Worm (Caenorhabditis elegans) whole organism, midembryonic: ENCODE data around the gene C07G3.8.
A peak's percentile ranks its signal among the peaks of the same experiment; 100 is the strongest.
"Not testable (repeated sequence)": the region's sequence is repeated elsewhere in the genome, so short reads cannot be mapped to it uniquely, and the experiment has no call there.

Experiments used
- T22C8.4 ChIP-seq: fragments of 200-800 bp; sonication (Bioruptor generic); IDR thresholded peaks from 2 replicates; pipeline ENCODE4 v1.3.6; 2022; ENCODE audit warnings: missing genetic modification characterization, missing compliant biosample characterization
- cog-1 ChIP-seq: sonication (generic microtip); optimal IDR thresholded peaks from 2 replicates; lab custom pipeline; 2016; ENCODE audit warnings: missing genetic modification characterization, missing compliant biosample characterization
- flt-1 ChIP-seq: fragments of 200-800 bp; sonication (Bioruptor generic); IDR thresholded peaks from 2 replicates; pipeline ENCODE4 v1.3.6; 2022; ENCODE audit warnings: missing genetic modification characterization, missing compliant biosample characterization
- klf-2 ChIP-seq: fragments of 200-800 bp; sonication (Bioruptor generic); conservative IDR thresholded peaks from 2 replicates; pipeline ENCODE4 v1.3.6; 2022; ENCODE audit warnings: missing genetic modification reagents, missing genetic modification characterization, missing compliant biosample characterization
- med-1 ChIP-seq: sonication (generic microtip); optimal IDR thresholded peaks from 2 replicates; lab custom pipeline; 2017; ENCODE audit warnings: missing genetic modification characterization, mild to moderate bottlenecking, missing compliant biosample characterization, antibody characterized with exemption, missing genetic modification reagents; ENCODE audit not compliant: insufficient read depth
- ref-1 ChIP-seq: fragments of 200-800 bp; sonication (Bioruptor generic); conservative IDR thresholded peaks from 2 replicates; pipeline ENCODE4 v1.3.6; 2022; ENCODE audit warnings: missing genetic modification reagents, missing genetic modification characterization, missing compliant biosample characterization
- tab-1 ChIP-seq: fragments of 200-800 bp; sonication (Bioruptor generic); IDR thresholded peaks from 2 replicates; pipeline ENCODE4 v1.3.6; 2022; ENCODE audit warnings: missing genetic modification characterization, missing compliant biosample characterization
- ztf-23 ChIP-seq: fragments of 200-800 bp; sonication (Bioruptor generic); IDR thresholded peaks from 2 replicates; pipeline ENCODE4 v1.3.6; 2022; ENCODE audit warnings: missing genetic modification reagents, missing genetic modification characterization, missing compliant biosample characterization
- ztf-29 ChIP-seq: fragments of 200-800 bp; sonication (Bioruptor generic); IDR thresholded peaks from 2 replicates; pipeline ENCODE4 v1.3.6; 2022; ENCODE audit warnings: missing genetic modification reagents, missing genetic modification characterization, missing compliant biosample characterization

Gene C07G3.8

ce11 chrV:3524970-3525369, 23.0 kb upstream of the C07G3.8 start, which contains the start of gene T24A6.7:
TSS of gene T24A6.7 (plus strand) at chrV:3525270.
- no peak for TF ChIP-seq flt-1 (GFP tag; lab: Robert Waterston, UW)
- TF ChIP-seq ztf-29 (GFP tag; lab: Robert Waterston, UW) = no peak
- TF ChIP-seq ztf-23 (GFP tag; lab: Robert Waterston, UW) = no peak
- TF ChIP-seq T22C8.4 = no peak
- no peak for TF ChIP-seq ref-1 (GFP tag; lab: Robert Waterston, UW)
- TF ChIP-seq klf-2 (GFP tag; lab: Robert Waterston, UW) = no peak
- no peak for TF ChIP-seq tab-1 (GFP tag; lab: Robert Waterston, UW)
- TF ChIP-seq med-1 (GFP tag; lab: Kevin White, UChicago) = no peak
- no peak for TF ChIP-seq cog-1 (tag; lab: Kevin White, UChicago)

- no peak for TF ChIP-seq klf-2 (GFP tag; lab: Robert Waterston, UW)
- TF ChIP-seq T22C8.4 = no peak
- TF ChIP-seq ztf-23 (GFP tag; lab: Robert Waterston, UW) = no peak
- TF ChIP-seq ztf-29 (GFP tag; lab: Robert Waterston, UW) = no peak
- TF ChIP-seq tab-1 (GFP tag; lab: Robert Waterston, UW) = no peak
- no peak for TF ChIP-seq med-1 (GFP tag; lab: Kevin White, UChicago)
These were observed 21.3 kb upstream of the C07G3.8 start, which contains the start of gene irg-1 for ce11 chrV:3523262-3523661. TSS of gene irg-1 (plus strand) at chrV:3523587.

ce11 chrV:3520412-3520811, 18.5 kb upstream of the C07G3.8 start:
- TF ChIP-seq flt-1 (GFP tag; lab: Robert Waterston, UW) = peak; percentile 65; the same call in 1 of the 2 replicates

ce11 chrV:3517889-3518288, 16.0 kb upstream of the C07G3.8 start, which contains the start of gene str-227:
TSS of gene str-227 (plus strand) at chrV:3518189.
- TF ChIP-seq klf-2 (GFP tag; lab: Robert Waterston, UW) (no peak), flt-1 (GFP tag; lab: Robert Waterston, UW) (no peak), ztf-29 (GFP tag; lab: Robert Waterston, UW) (no peak), ref-1 (GFP tag; lab: Robert Waterston, UW) (no peak), med-1 (GFP tag; lab: Kevin White, UChicago) (no peak)

- TF ChIP-seq ztf-29 (GFP tag; lab: Robert Waterston, UW) = no peak
- TF ChIP-seq med-1 (GFP tag; lab: Kevin White, UChicago) = no peak
- TF ChIP-seq flt-1 (GFP tag; lab: Robert Waterston, UW) = no peak
- no peak for TF ChIP-seq T22C8.4
- TF ChIP-seq ref-1 (GFP tag; lab: Robert Waterston, UW) = no peak
- no peak for TF ChIP-seq ztf-23 (GFP tag; lab: Robert Waterston, UW)
- no peak for TF ChIP-seq tab-1 (GFP tag; lab: Robert Waterston, UW)
- no peak for TF ChIP-seq klf-2 (GFP tag; lab: Robert Waterston, UW)
- no peak for TF ChIP-seq cog-1 (tag; lab: Kevin White, UChicago)
These were observed 10.4 kb upstream of the C07G3.8 start, which contains the start of gene str-226 for ce11 chrV:3512381-3512780. TSS of gene str-226 (plus strand) at chrV:3512681.

- TF ChIP-seq tab-1 (GFP tag; lab: Robert Waterston, UW) = no peak
- no peak for TF ChIP-seq ztf-29 (GFP tag; lab: Robert Waterston, UW)
- TF ChIP-seq klf-2 (GFP tag; lab: Robert Waterston, UW) = no peak
- TF ChIP-seq ref-1 (GFP tag; lab: Robert Waterston, UW) = no peak
- TF ChIP-seq med-1 (GFP tag; lab: Kevin White, UChicago) = no peak
- no peak for TF ChIP-seq flt-1 (GFP tag; lab: Robert Waterston, UW)
- TF ChIP-seq cog-1 (tag; lab: Kevin White, UChicago) = no peak
- TF ChIP-seq T22C8.4 = no peak
- no peak for TF ChIP-seq ztf-23 (GFP tag; lab: Robert Waterston, UW)
These were observed 7.9 kb upstream of the C07G3.8 start, which contains the start of gene str-228 for ce11 chrV:3509878-3510277. TSS of gene str-228 (plus strand) at chrV:3510178.

ce11 chrV:3507691-3508090, 5.8 kb upstream of the C07G3.8 start, which contains the start of gene str-225:
TSS of gene str-225 (plus strand) at chrV:3507822.
- no peak for TF ChIP-seq ztf-29 (GFP tag; lab: Robert Waterston, UW)
- no peak for TF ChIP-seq T22C8.4
- TF ChIP-seq ztf-23 (GFP tag; lab: Robert Waterston, UW) = no peak
- TF ChIP-seq flt-1 (GFP tag; lab: Robert Waterston, UW) = no peak
- TF ChIP-seq tab-1 (GFP tag; lab: Robert Waterston, UW) = no peak
- TF ChIP-seq med-1 (GFP tag; lab: Kevin White, UChicago) = no peak
- TF ChIP-seq cog-1 (tag; lab: Kevin White, UChicago) = no peak
- TF ChIP-seq klf-2 (GFP tag; lab: Robert Waterston, UW) = no peak
- no peak for TF ChIP-seq ref-1 (GFP tag; lab: Robert Waterston, UW)

- not testable (repeated sequence) for TF ChIP-seq flt-1 (GFP tag; lab: Robert Waterston, UW); ztf-23 (GFP tag; lab: Robert Waterston, UW); T22C8.4
These were observed 4.3 kb upstream of the C07G3.8 start, which contains the start of gene ugt-64 for ce11 chrV:3506252-3506651. TSS of gene ugt-64 (minus strand) at chrV:3506352.

ce11 chrV:3505745-3506144, 3.8 kb upstream of the C07G3.8 start:
- TF ChIP-seq ref-1 (GFP tag; lab: Robert Waterston, UW) = no peak
- TF ChIP-seq ztf-29 (GFP tag; lab: Robert Waterston, UW) = no peak
- TF ChIP-seq cog-1 (tag; lab: Kevin White, UChicago) = no peak
- no peak for TF ChIP-seq T22C8.4
- no peak for TF ChIP-seq med-1 (GFP tag; lab: Kevin White, UChicago)
- no peak for TF ChIP-seq flt-1 (GFP tag; lab: Robert Waterston, UW)
- TF ChIP-seq ztf-23 (GFP tag; lab: Robert Waterston, UW) = no peak
- no peak for TF ChIP-seq tab-1 (GFP tag; lab: Robert Waterston, UW)
- no peak for TF ChIP-seq klf-2 (GFP tag; lab: Robert Waterston, UW)
